Fruit fly (Drosophila melanogaster): ENCODE measurements around the gene TfIIEalpha.

DNA sequence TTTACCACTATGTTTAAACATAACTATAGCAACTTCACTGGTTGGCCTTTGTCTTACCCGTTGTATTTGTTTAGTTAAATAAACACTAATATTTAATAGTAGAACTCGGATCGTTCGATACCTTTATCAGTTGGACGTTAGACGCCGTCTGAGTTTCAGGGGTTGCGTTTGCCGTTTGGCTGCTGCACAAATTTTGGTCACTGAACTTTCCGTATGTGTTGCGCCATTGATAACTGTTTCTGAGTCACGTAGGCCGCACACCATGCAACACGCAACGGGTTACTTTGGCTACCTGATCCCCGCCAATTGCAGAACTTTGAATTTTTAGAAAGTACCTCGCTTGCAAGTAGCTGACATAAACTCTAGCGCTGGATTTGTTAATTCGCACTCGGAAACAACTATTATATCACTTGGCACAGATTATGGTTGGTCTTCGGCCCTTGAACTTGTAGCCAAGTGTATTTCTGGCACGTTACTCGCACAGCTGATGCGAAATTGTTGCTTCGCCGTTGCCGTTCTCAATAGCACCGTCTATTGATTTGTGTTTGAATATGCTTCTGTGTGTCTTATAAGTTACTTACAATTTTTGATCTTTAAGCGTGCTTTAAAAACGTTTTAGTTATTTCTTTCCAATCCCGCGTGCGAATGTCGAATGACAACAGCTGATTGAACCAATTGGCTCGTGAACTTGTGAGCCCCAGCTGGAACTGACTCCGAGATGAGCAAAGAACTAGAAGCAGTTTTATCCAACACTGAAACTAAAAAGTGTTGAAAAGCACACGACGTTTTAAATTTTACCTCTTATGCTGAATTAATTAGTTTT lies 14.7 kb downstream of the TfIIEalpha start, which contains the start of gene Dph1:
- TF ChIP-seq CTCF (optimal IDR thresholded peaks at IDR 0.05) (peak in 1 of 2 experiments; percentile 5), CG8478 (optimal IDR thresholded peaks at IDR 0.05) (no peak)

Measured in S2 (cell line).